Fruit fly (Drosophila melanogaster) whole organism, embryonic: ENCODE data around the gene CG9101.

Source experiments
- CG4730 ChIP-seq: fragments of 200-800 bp; sonication (Bioruptor generic); IDR thresholded peaks from 2 replicates; pipeline ENCODE4 v1.3.6; 2022; ENCODE audit warnings: missing biosample characterization, missing genetic modification characterization
- CG8478 ChIP-seq: fragments of >200 bp; optimal IDR thresholded peaks from 2 replicates; lab custom pipeline; 2018
- Dp ChIP-seq: fragments of 200-800 bp; sonication (Bioruptor generic); optimal IDR thresholded peaks from 2 replicates; lab custom pipeline; 2018; ENCODE audit warnings: missing biosample characterization, mild to moderate bottlenecking, missing genetic modification characterization, moderate library complexity
- Poxn ChIP-seq: fragments of 200-800 bp; sonication (Bioruptor generic); IDR thresholded peaks from 2 replicates; pipeline ENCODE4 v1.3.6; 2022; ENCODE audit warnings: missing biosample characterization, missing genetic modification characterization
- ab ChIP-seq: fragments of 200-800 bp; sonication (Bioruptor generic); optimal IDR thresholded peaks from 2 replicates; lab custom pipeline; 2016; ENCODE audit warnings: missing biosample characterization, missing genetic modification characterization
- bigmax ChIP-seq: fragments of 200-800 bp; sonication (Bioruptor generic); optimal IDR thresholded peaks from 2 replicates; lab custom pipeline; 2018; ENCODE audit warnings: missing biosample characterization, mild to moderate bottlenecking, missing genetic modification characterization
- dati ChIP-seq: fragments of 200-800 bp; sonication (Bioruptor generic); IDR thresholded peaks from 2 replicates; pipeline ENCODE4 v1.3.6; 2022; ENCODE audit warnings: missing biosample characterization, missing genetic modification characterization

DNA sequence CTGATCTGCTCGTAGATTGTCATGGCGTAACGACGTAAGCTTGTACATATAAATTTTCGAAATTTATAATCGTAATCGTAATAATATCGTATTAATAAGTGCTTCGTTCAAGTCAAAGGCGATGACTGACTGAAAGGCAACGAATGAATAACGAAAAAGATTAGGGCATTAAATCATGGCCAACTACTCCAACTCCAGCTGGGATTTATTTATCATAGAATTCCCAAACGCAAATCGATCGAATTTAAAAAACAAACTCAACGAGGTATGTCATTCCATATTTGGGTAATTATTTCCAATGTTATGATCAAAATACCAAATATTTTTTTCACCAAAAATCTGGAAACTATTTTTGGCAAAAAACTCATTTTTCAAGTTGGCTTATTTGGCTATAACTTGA, 8.6 kb downstream of the CG9101 start, which contains the start of gene CG43075:
- no peak for TF ChIP-seq Poxn (GFP tag; lab: Robert Waterston, UW)
- no peak for TF ChIP-seq CG4730 (GFP tag; lab: Robert Waterston, UW)
- TF ChIP-seq dati (GFP tag; lab: Robert Waterston, UW) = no peak
- no peak for TF ChIP-seq ab (GFP tag; lab: Kevin White, UChicago)
- no peak for TF ChIP-seq CG8478
- TF ChIP-seq bigmax (GFP tag; lab: Kevin White, UChicago) = no peak
- no peak for TF ChIP-seq Dp
